Worm (Caenorhabditis elegans) whole organism, young adult: Measurements from ENCODE around the gene Y39H10B.3.

Experiments used
- B0019.2 ChIP-seq: fragments of 200-800 bp; sonication (Bioruptor generic); conservative IDR thresholded peaks from 2 replicates; pipeline ENCODE4 v1.3.6; 2022; ENCODE audit warnings: missing genetic modification reagents, missing genetic modification characterization, missing compliant biosample characterization
- B0035.1 ChIP-seq: sonication (generic microtip); optimal IDR thresholded peaks from 2 replicates; lab custom pipeline; 2016; ENCODE audit warnings: missing genetic modification characterization, mild to moderate bottlenecking, missing compliant biosample characterization, missing genotype, missing genetic modification reagents
- C17E4.6 ChIP-seq: fragments of 200-800 bp; sonication (Bioruptor generic); IDR thresholded peaks from 2 replicates; pipeline ENCODE4 v1.3.6; 2022; ENCODE audit warnings: missing genetic modification reagents, missing genetic modification characterization, missing compliant biosample characterization
- F23B12.7 ChIP-seq: sonication (generic microtip); optimal IDR thresholded peaks from 2 replicates; lab custom pipeline; 2017; ENCODE audit warnings: missing genetic modification characterization, mild to moderate bottlenecking, missing compliant biosample characterization, antibody characterized with exemption, moderate library complexity; ENCODE audit not compliant: insufficient read depth
- F33H1.4 ChIP-seq: fragments of 200-800 bp; sonication (Bioruptor generic); IDR thresholded peaks from 2 replicates; pipeline ENCODE4 v1.3.6; 2022; ENCODE audit warnings: missing genetic modification reagents, missing genetic modification characterization, missing compliant biosample characterization
- F57A8.1 ChIP-seq: fragments of 200-800 bp; sonication (Bioruptor generic); optimal IDR thresholded peaks from 2 replicates; lab custom pipeline; 2018; ENCODE audit warnings: mild to moderate bottlenecking, missing genetic modification characterization, moderate library complexity, missing compliant biosample characterization
- T07F8.4 ChIP-seq: sonication (generic microtip); optimal IDR thresholded peaks from 2 replicates; lab custom pipeline; 2016; ENCODE audit warnings: mild to moderate bottlenecking, missing genetic modification characterization, moderate library complexity, missing compliant biosample characterization
- Y67H2A.10 ChIP-seq: fragments of 200-800 bp; sonication (Bioruptor generic); conservative IDR thresholded peaks from 2 replicates; pipeline ENCODE4 v1.3.6; 2022; ENCODE audit warnings: missing genetic modification reagents, missing genetic modification characterization, missing compliant biosample characterization
- Y79H2A.3 ChIP-seq: fragments of 200-800 bp; sonication (Bioruptor generic); conservative IDR thresholded peaks from 2 replicates; pipeline ENCODE4 v1.3.6; 2022; ENCODE audit warnings: missing genetic modification reagents, missing genetic modification characterization, missing compliant biosample characterization
- ZK185.1 ChIP-seq: sonication (generic microtip); optimal IDR thresholded peaks from 2 replicates; lab custom pipeline; 2016; ENCODE audit warnings: mild to moderate bottlenecking, missing genetic modification characterization, missing compliant biosample characterization; ENCODE audit not compliant: poor library complexity, severe bottlenecking
- akir-1 ChIP-seq: fragments of 200-800 bp; sonication (Bioruptor generic); optimal IDR thresholded peaks from 2 replicates; lab custom pipeline; 2018; ENCODE audit warnings: mild to moderate bottlenecking, missing genetic modification characterization, moderate library complexity, missing compliant biosample characterization
- aptf-3 ChIP-seq: fragments of 200-800 bp; sonication (Bioruptor generic); IDR thresholded peaks from 2 replicates; pipeline ENCODE4 v1.3.6; 2022; ENCODE audit warnings: missing genetic modification characterization, missing compliant biosample characterization
- atf-7 ChIP-seq: sonication (generic microtip); optimal IDR thresholded peaks from 2 replicates; lab custom pipeline; 2017; ENCODE audit warnings: mild to moderate bottlenecking, missing genetic modification characterization, missing compliant biosample characterization
- attf-5 ChIP-seq: fragments of 200-800 bp; sonication (Bioruptor generic); optimal IDR thresholded peaks from 2 replicates; lab custom pipeline; 2018; ENCODE audit warnings: mild to moderate bottlenecking, missing genetic modification characterization, missing compliant biosample characterization
- cebp-1 ChIP-seq, 2 experiments: fragments of 200-800 bp in 1 of 2; sonication (Bioruptor generic) in 1 of 2; sonication (generic microtip) in 1 of 2; IDR thresholded peaks in 1 of 2; optimal IDR thresholded peaks in 1 of 2; 2 replicates each; pipeline versions ENCODE4 v1.3.6 to Lab custom; 2017 to 2022; ENCODE audit warnings: missing compliant biosample characterization in 2 of 2, missing genetic modification characterization in 2 of 2, mild to moderate bottlenecking in 1 of 2, missing genetic modification reagents in 1 of 2, moderate library complexity in 1 of 2
- ceh-40 ChIP-seq: fragments of 200-800 bp; sonication (Bioruptor generic); IDR thresholded peaks from 2 replicates; pipeline ENCODE4 v1.3.6; 2022; ENCODE audit warnings: missing genetic modification characterization, missing compliant biosample characterization
- die-1 ChIP-seq: sonication (generic microtip); optimal IDR thresholded peaks from 2 replicates; lab custom pipeline; 2016; ENCODE audit warnings: missing genotype, mild to moderate bottlenecking, missing genetic modification characterization, missing compliant biosample characterization
- dox-1 ChIP-seq: fragments of 200-800 bp; sonication (Bioruptor generic); IDR thresholded peaks from 2 replicates; pipeline ENCODE4 v1.3.6; 2022; ENCODE audit warnings: missing genetic modification reagents, missing genetic modification characterization, missing compliant biosample characterization
- efl-1 ChIP-seq: fragments of 150-350 bp; optimal IDR thresholded peaks from 2 replicates; lab custom pipeline; 2014; ENCODE audit warnings: missing biosample characterization, missing genetic modification reagents, missing genetic modification characterization
- hlh-12 ChIP-seq: sonication (generic microtip); optimal IDR thresholded peaks from 2 replicates; lab custom pipeline; 2016; ENCODE audit warnings: missing genetic modification characterization, missing compliant biosample characterization
- hmg-1.2 ChIP-seq: fragments of 200-800 bp; sonication (Bioruptor generic); IDR thresholded peaks from 2 replicates; pipeline ENCODE4 v1.3.6; 2022; ENCODE audit warnings: missing genetic modification reagents, missing genetic modification characterization, missing compliant biosample characterization
- hmg-20 ChIP-seq: fragments of 200-800 bp; sonication (Bioruptor generic); IDR thresholded peaks from 2 replicates; pipeline ENCODE4 v1.3.6; 2022; ENCODE audit warnings: missing genetic modification reagents, missing genetic modification characterization, missing compliant biosample characterization
- let-526 ChIP-seq: fragments of 200-800 bp; sonication (Bioruptor generic); IDR thresholded peaks from 2 replicates; pipeline ENCODE4 v1.3.6; 2022; ENCODE audit warnings: missing genetic modification reagents, missing genetic modification characterization, missing compliant biosample characterization
- let-607 ChIP-seq, 2 experiments: fragments of 200-800 bp in 1 of 2; sonication (Bioruptor generic) in 1 of 2; sonication (generic microtip) in 1 of 2; optimal IDR thresholded peaks; 2 replicates each; lab custom pipeline; 2016 to 2018; ENCODE audit warnings: mild to moderate bottlenecking in 2 of 2, missing compliant biosample characterization in 2 of 2, missing genetic modification characterization in 2 of 2, moderate library complexity in 2 of 2, missing genotype in 1 of 2
- lin-54 ChIP-seq: fragments of 200-800 bp; sonication (Bioruptor generic); optimal IDR thresholded peaks from 2 replicates; lab custom pipeline; 2018; ENCODE audit warnings: mild to moderate bottlenecking, missing genetic modification characterization, missing compliant biosample characterization
- madf-10 ChIP-seq: sonication (generic microtip); optimal IDR thresholded peaks from 2 replicates; lab custom pipeline; 2016; ENCODE audit warnings: mild to moderate bottlenecking, missing genetic modification characterization, missing compliant biosample characterization
- madf-6 ChIP-seq: fragments of 200-800 bp; sonication (Bioruptor generic); IDR thresholded peaks from 2 replicates; pipeline ENCODE4 v1.3.6; 2022; ENCODE audit warnings: missing genetic modification reagents, missing genetic modification characterization, missing compliant biosample characterization
- madf-8 ChIP-seq: fragments of 200-800 bp; sonication (Bioruptor generic); conservative IDR thresholded peaks from 2 replicates; pipeline ENCODE4 v1.3.6; 2022; ENCODE audit warnings: missing genetic modification reagents, missing genetic modification characterization, missing compliant biosample characterization
- nfyb-1 ChIP-seq: fragments of 200-800 bp; sonication (Bioruptor generic); IDR thresholded peaks from 2 replicates; pipeline ENCODE4 v1.3.6; 2022; ENCODE audit warnings: missing genetic modification reagents, missing genetic modification characterization, missing compliant biosample characterization
- nhr-27 ChIP-seq: fragments of 200-800 bp; sonication (Bioruptor generic); optimal IDR thresholded peaks from 2 replicates; lab custom pipeline; 2018; ENCODE audit warnings: mild to moderate bottlenecking, missing genetic modification characterization, moderate library complexity, missing compliant biosample characterization
- nhr-80 ChIP-seq: sonication (generic microtip); optimal IDR thresholded peaks from 2 replicates; lab custom pipeline; 2016; ENCODE audit warnings: missing genetic modification characterization, missing compliant biosample characterization
- repo-1 ChIP-seq: sonication (generic microtip); optimal IDR thresholded peaks from 2 replicates; lab custom pipeline; 2017; ENCODE audit warnings: mild to moderate bottlenecking, missing genetic modification characterization, missing compliant biosample characterization
- sea-2 ChIP-seq: fragments of 200-800 bp; sonication (Bioruptor generic); IDR thresholded peaks from 2 replicates; pipeline ENCODE4 v1.3.6; 2022; ENCODE audit warnings: missing genetic modification characterization, missing compliant biosample characterization
- snpc-1.3 ChIP-seq: sonication (generic microtip); optimal IDR thresholded peaks from 2 replicates; lab custom pipeline; 2017; ENCODE audit warnings: missing genetic modification characterization, mild to moderate bottlenecking, missing compliant biosample characterization, antibody characterized with exemption, moderate library complexity, missing genotype, missing genetic modification reagents; ENCODE audit not compliant: insufficient read depth
- sptf-2 ChIP-seq: fragments of 200-800 bp; sonication (Bioruptor generic); optimal IDR thresholded peaks from 2 replicates; lab custom pipeline; 2018; ENCODE audit warnings: mild to moderate bottlenecking, missing genetic modification characterization, missing compliant biosample characterization
- tbp1 ChIP-seq: fragments of 200-800 bp; sonication (Bioruptor generic); optimal IDR thresholded peaks from 2 replicates; lab custom pipeline; 2018; ENCODE audit warnings: mild to moderate bottlenecking, missing genetic modification characterization, missing compliant biosample characterization
- tlf-1 ChIP-seq: fragments of 200-800 bp; sonication (Bioruptor generic); optimal IDR thresholded peaks from 2 replicates; lab custom pipeline; 2018; ENCODE audit warnings: mild to moderate bottlenecking, missing genetic modification characterization, missing compliant biosample characterization
- unc-62 ChIP-seq: fragments of 150-350 bp; optimal IDR thresholded peaks from 2 replicates; lab custom pipeline; 2014; ENCODE audit warnings: missing biosample characterization, missing genetic modification reagents, missing genetic modification characterization
- zfh-2 ChIP-seq: fragments of 200-800 bp; sonication (Bioruptor generic); conservative IDR thresholded peaks from 2 replicates; pipeline ENCODE4 v1.3.6; 2022; ENCODE audit warnings: missing genetic modification reagents, missing genetic modification characterization, missing compliant biosample characterization
- ztf-18 ChIP-seq: sonication (generic microtip); optimal IDR thresholded peaks from 2 replicates; lab custom pipeline; 2016; ENCODE audit warnings: missing genotype, mild to moderate bottlenecking, missing genetic modification characterization, missing compliant biosample characterization
- ztf-28 ChIP-seq: fragments of 200-800 bp; sonication (Bioruptor generic); IDR thresholded peaks from 2 replicates; pipeline ENCODE4 v1.3.6; 2022; ENCODE audit warnings: missing genetic modification reagents, missing genetic modification characterization, missing compliant biosample characterization
- ztf-3 ChIP-seq: fragments of 200-800 bp; sonication (Bioruptor generic); optimal IDR thresholded peaks from 2 replicates; lab custom pipeline; 2018; ENCODE audit warnings: mild to moderate bottlenecking, missing genetic modification characterization, missing compliant biosample characterization

Gene Y39H10B.3

ce11 chrV:3688733-3689132, 18.1 kb downstream of the Y39H10B.3 start:
- no peak for TF ChIP-seq hmg-20 (GFP tag; lab: Robert Waterston, UW)
- TF ChIP-seq zfh-2, result peak; percentile 58
- TF ChIP-seq hmg-1.2 (GFP tag; lab: Robert Waterston, UW), result peak; percentile 49; the same call in 1 of the 2 replicates
- TF ChIP-seq aptf-3 (GFP tag; lab: Robert Waterston, UW), result no peak
- TF ChIP-seq nfyb-1 (GFP tag; lab: Robert Waterston, UW), result 0 out of 2 replicates have a peak, but pooled peaks have one; percentile 50

- no peak for TF ChIP-seq Y67H2A.10 (GFP tag; lab: Robert Waterston, UW)
- TF ChIP-seq repo-1, result no peak
- TF ChIP-seq lin-54 (GFP tag; lab: Kevin White, UChicago), result no peak
- no peak for TF ChIP-seq ceh-40 (GFP tag; lab: Robert Waterston, UW)
- no peak for TF ChIP-seq akir-1 (GFP tag; lab: Kevin White, UChicago)
- TF ChIP-seq nhr-80 (tag; lab: Kevin White, UChicago), result peak; percentile 1
- no peak for TF ChIP-seq atf-7 (tag; lab: Kevin White, UChicago)
- TF ChIP-seq, all 124 proteins: peak for 1
These were observed 22.0 kb downstream of the Y39H10B.3 start for ce11 chrV:3692613-3693012.

ce11 chrV:3693657-3694056, 23.1 kb downstream of the Y39H10B.3 start:
- TF ChIP-seq Y79H2A.3 (GFP tag; lab: Robert Waterston, UW), result no peak
- TF ChIP-seq F23B12.7 (tag; lab: Kevin White, UChicago), result no peak
- no peak for TF ChIP-seq ztf-28 (GFP tag; lab: Robert Waterston, UW)
- TF ChIP-seq let-526 (GFP tag; lab: Robert Waterston, UW), result no peak

- no peak for TF ChIP-seq tbp1 (GFP tag; lab: Kevin White, UChicago)
- TF ChIP-seq nhr-27 (tag; lab: Kevin White, UChicago), result no peak
- no peak for TF ChIP-seq ztf-3 (GFP tag; lab: Kevin White, UChicago)
- no peak for TF ChIP-seq C17E4.6 (GFP tag; lab: Robert Waterston, UW)
- TF ChIP-seq T07F8.4 (tag; lab: Kevin White, UChicago), result no peak
- TF ChIP-seq tlf-1 (GFP tag; lab: Kevin White, UChicago), result no peak
- no peak for TF ChIP-seq madf-10
- TF ChIP-seq nfyb-1 (GFP tag; lab: Robert Waterston, UW), result no peak
- TF ChIP-seq ztf-18 (tag; lab: Kevin White, UChicago), result no peak
- TF ChIP-seq B0035.1 (tag; lab: Kevin White, UChicago), result no peak
- TF ChIP-seq madf-8 (GFP tag; lab: Robert Waterston, UW), result no peak
These were observed 24.7 kb downstream of the Y39H10B.3 start for ce11 chrV:3695254-3695653.

ce11 chrV:3697071-3697470, 26.5 kb downstream of the Y39H10B.3 start:
- TF ChIP-seq F57A8.1 (GFP tag; lab: Kevin White, UChicago), result no peak
- TF ChIP-seq madf-6, result no peak
- TF ChIP-seq unc-62, result peak; percentile 22
- TF ChIP-seq F33H1.4 (GFP tag; lab: Robert Waterston, UW), result no peak
- no peak for TF ChIP-seq sptf-2 (GFP tag; lab: Kevin White, UChicago)
- no peak for TF ChIP-seq hlh-12 (tag; lab: Kevin White, UChicago)
- TF ChIP-seq cebp-1 (GFP tag; IDR thresholded peaks at IDR 0.05; lab: Robert Waterston, UW), result no peak
- TF ChIP-seq cebp-1 (tag; optimal IDR thresholded peaks at IDR 0.05; lab: Kevin White, UChicago), result peak; percentile 59
- TF ChIP-seq die-1 (tag; lab: Kevin White, UChicago), result no peak
- TF ChIP-seq B0019.2, result no peak
- TF ChIP-seq sea-2 (GFP tag; lab: Robert Waterston, UW), result no peak
- TF ChIP-seq ZK185.1 (tag; lab: Kevin White, UChicago), result no peak
- peak; percentile 5 for TF ChIP-seq attf-5 (GFP tag; lab: Kevin White, UChicago)
- TF ChIP-seq lin-54 (GFP tag; lab: Kevin White, UChicago), result peak; percentile 5
- no peak for TF ChIP-seq snpc-1.3 (tag; lab: Kevin White, UChicago)
- no peak for TF ChIP-seq aptf-3 (GFP tag; lab: Robert Waterston, UW)
- TF ChIP-seq dox-1 (GFP tag; lab: Robert Waterston, UW), result peak; percentile 43
- peak in 1 of 2 experiments; percentile 54 for TF ChIP-seq let-607 (tag; optimal IDR thresholded peaks at IDR 0.05; lab: Kevin White, UChicago)
- TF ChIP-seq efl-1 (GFP tag; lab: Kevin White, UChicago), result no peak
